Worm (Caenorhabditis elegans): ENCODE data around the gene mel-32.

DNA sequence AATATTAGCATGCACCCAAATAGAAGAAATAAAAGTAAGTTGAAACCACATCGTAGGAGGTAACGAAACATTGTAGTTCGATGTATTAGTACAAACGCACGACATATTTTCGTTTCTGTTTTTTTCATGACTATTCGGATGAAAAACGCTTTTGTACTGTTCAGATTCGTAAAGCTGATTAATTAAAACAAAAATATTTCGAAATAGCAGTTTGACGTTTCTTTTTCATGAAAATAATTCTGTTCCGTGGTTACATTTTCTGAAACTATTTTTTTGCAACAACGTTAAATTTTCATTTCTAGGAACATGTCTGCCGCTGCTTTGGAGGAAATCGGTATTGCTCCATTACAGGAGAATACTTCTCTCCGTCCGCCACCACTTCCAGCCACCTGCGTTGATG, 46.7 kb upstream of the mel-32 start, which contains the start of gene rpt-3:
- TF ChIP-seq unc-62 (GFP tag; optimal IDR thresholded peaks at IDR 0.05 in 1 of 2) (no peak), unc-62 (tag; optimal IDR thresholded peaks at IDR 0.05) (no peak), zfp-2 (tag; optimal IDR thresholded peaks at IDR 0.05) (no peak), nhr-102 (tag; optimal IDR thresholded peaks at IDR 0.05) (no peak), aly-2 (tag; optimal IDR thresholded peaks at IDR 0.05) (no peak), ces-1 (GFP tag; optimal IDR thresholded peaks at IDR 0.05) (no peak), spr-3 (GFP tag; optimal IDR thresholded peaks at IDR 0.05) (no peak), dpl-1 (GFP tag; optimal IDR thresholded peaks at IDR 0.05) (no peak), spr-1 (tag; optimal IDR thresholded peaks at IDR 0.05) (no peak), ama-1 (optimal IDR thresholded peaks at IDR 0.05) (no peak), lin-39 (tag; optimal IDR thresholded peaks at IDR 0.05) (no peak), Y5F2A.4 (GFP tag; optimal IDR thresholded peaks at IDR 0.05) (no peak), mep-1 (tag; optimal IDR thresholded peaks at IDR 0.05) (no peak)
